Worm (Caenorhabditis elegans) whole organism, L1 larva: ENCODE results near the gene inpp-1.

Source experiments
- mep-1 ChIP-seq: fragments of 150-350 bp; optimal IDR thresholded peaks from 2 replicates; lab custom pipeline; 2014; ENCODE audit warnings: missing biosample characterization, missing genetic modification characterization
- rnt-1 ChIP-seq: sonication (generic microtip); optimal IDR thresholded peaks from 2 replicates; lab custom pipeline; 2016; ENCODE audit warnings: mild to moderate bottlenecking, missing genetic modification characterization, moderate library complexity, missing compliant biosample characterization

- no peak for TF ChIP-seq mep-1 (tag; lab: Kevin White, UChicago)
- TF ChIP-seq rnt-1 (tag; lab: Kevin White, UChicago), result no peak
Measured at ce11 chrIV:10779328-10779727, 5.6 kb upstream of the inpp-1 start.
